Worm (Caenorhabditis elegans) whole organism, L1 larva: ENCODE results near the gene C14E2.1.

Source experiments
- aha-1 ChIP-seq: fragments of 150-350 bp; optimal IDR thresholded peaks from 2 replicates; lab custom pipeline; 2014; ENCODE audit warnings: missing biosample characterization, missing genetic modification characterization
- ets-5 ChIP-seq: fragments of 200-800 bp; sonication (Bioruptor generic); IDR thresholded peaks from 2 replicates; pipeline ENCODE4 v1.3.6; 2022; ENCODE audit warnings: missing genetic modification characterization, missing compliant biosample characterization
- fkh-10 ChIP-seq: sonication (generic microtip); optimal IDR thresholded peaks from 2 replicates; lab custom pipeline; 2017; ENCODE audit warnings: missing biosample characterization, missing genetic modification reagents, missing genetic modification characterization
- jun-1 ChIP-seq: fragments of 150-350 bp; optimal IDR thresholded peaks from 2 replicates; lab custom pipeline; 2014; ENCODE audit warnings: missing biosample characterization, missing genetic modification reagents, missing genetic modification characterization
- lsy-2 ChIP-seq, 2 experiments: fragments of 150-350 bp; optimal IDR thresholded peaks; 2 replicates each; lab custom pipeline; 2014; ENCODE audit warnings: missing biosample characterization in 2 of 2, missing genetic modification characterization in 2 of 2
- mdl-1 ChIP-seq, 2 experiments: fragments of 150-350 bp; optimal IDR thresholded peaks; 2 replicates each; lab custom pipeline; 2014 to 2017; ENCODE audit warnings: missing biosample characterization in 2 of 2, missing genetic modification characterization in 2 of 2, inconsistent platforms in 1 of 2
- nhr-20 ChIP-seq: sonication (generic microtip); optimal IDR thresholded peaks from 2 replicates; lab custom pipeline; 2016; ENCODE audit warnings: mild to moderate bottlenecking, missing genetic modification characterization, missing compliant biosample characterization
- nhr-237 ChIP-seq: fragments of 150-350 bp; optimal IDR thresholded peaks from 2 replicates; lab custom pipeline; 2014; ENCODE audit warnings: missing biosample characterization, missing genetic modification characterization
- nhr-77 ChIP-seq: fragments of 150-350 bp; optimal IDR thresholded peaks from 2 replicates; lab custom pipeline; 2014; ENCODE audit warnings: missing biosample characterization, missing genetic modification characterization
- pax-3 ChIP-seq: fragments of 200-800 bp; sonication (Bioruptor generic); optimal IDR thresholded peaks from 2 replicates; lab custom pipeline; 2018; ENCODE audit warnings: mild to moderate bottlenecking, missing genetic modification characterization, moderate library complexity, missing compliant biosample characterization
- swsn-7 ChIP-seq: sonication (generic microtip); optimal IDR thresholded peaks from 2 replicates; lab custom pipeline; 2016; ENCODE audit warnings: missing genetic modification characterization, missing compliant biosample characterization
- tbx-2 ChIP-seq: sonication (generic microtip); optimal IDR thresholded peaks from 2 replicates; lab custom pipeline; 2016; ENCODE audit warnings: missing genetic modification characterization, missing compliant biosample characterization
- tlp-1 ChIP-seq: fragments of 150-350 bp; optimal IDR thresholded peaks from 2 replicates; lab custom pipeline; 2014; ENCODE audit warnings: missing biosample characterization, missing genetic modification characterization
- ztf-4 ChIP-seq: fragments of 150-350 bp; optimal IDR thresholded peaks from 2 replicates; lab custom pipeline; 2014; ENCODE audit warnings: missing biosample characterization, missing genetic modification characterization

DNA sequence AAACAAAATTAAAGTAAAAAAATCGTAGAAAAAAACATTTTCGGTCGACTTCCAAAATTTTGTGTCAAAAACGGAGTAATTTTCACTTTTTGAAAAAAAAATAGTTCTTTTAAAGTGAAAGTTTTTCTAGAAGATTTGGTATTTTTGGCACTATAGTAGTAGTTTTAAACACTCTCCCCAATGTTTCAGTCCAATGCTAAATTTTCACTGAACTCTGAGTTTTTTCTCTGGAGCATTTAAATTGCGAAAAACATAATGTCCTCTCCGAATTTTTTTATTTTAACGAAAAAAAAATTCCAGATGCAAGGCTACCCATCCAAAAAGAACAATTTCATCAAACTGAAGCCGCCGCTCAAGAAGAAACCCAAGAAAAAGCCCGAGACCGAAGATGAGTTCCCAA, 10.2 kb upstream of the C14E2.1 start, which contains the start of gene C14E2.7:
- no peak for TF ChIP-seq jun-1 (tag; lab: Kevin White, UChicago)
- TF ChIP-seq mdl-1 (tag; optimal IDR thresholded peaks at IDR 0.05; lab: Kevin White, UChicago), result no peak
- TF ChIP-seq nhr-20 (tag; lab: Kevin White, UChicago), result no peak
- no peak for TF ChIP-seq ets-5
- TF ChIP-seq aha-1 (tag; lab: Kevin White, UChicago), result no peak
- TF ChIP-seq fkh-10, result no peak
- no peak for TF ChIP-seq tbx-2 (tag; lab: Kevin White, UChicago)
- TF ChIP-seq tlp-1, result no peak
- TF ChIP-seq lsy-2 (tag; optimal IDR thresholded peaks at IDR 0.05; lab: Kevin White, UChicago), result no peak
- TF ChIP-seq pax-3 (tag; lab: Kevin White, UChicago), result no peak
- no peak for TF ChIP-seq nhr-77 (tag; lab: Kevin White, UChicago)
- no peak for TF ChIP-seq nhr-237 (tag; lab: Kevin White, UChicago)
- TF ChIP-seq ztf-4 (tag; lab: Kevin White, UChicago), result no peak
- TF ChIP-seq swsn-7, result no peak
